Comparison of ENCODE assay signal across 5 fruit fly cellular contexts in genomic region chr3R:23358565-23359138, dm6.
A peak's percentile ranks its signal among the peaks of the same experiment; 100 is the strongest.
TF ChIP-seq lines count a peak whose summit lies in the region.

Gene RpS3, plus strand, starts transcription at chr3R:23358812.

- peak; percentile 73 for TF ChIP-seq CTCF in whole organism, embryonic (GFP tag; optimal IDR thresholded peaks at IDR 0.05; lab: Kevin White, UChicago)

TF ChIP-seq in whole organism, adult, 20 proteins besides CTCF, POLR2A, EP300 and RAD21 (continues in another document):
- no peak for TF ChIP-seq ovo (GFP tag; optimal IDR thresholded peaks at IDR 0.05; lab: Kevin White, UChicago)
- TF ChIP-seq CG12768 (GFP tag; optimal IDR thresholded peaks at IDR 0.05; lab: Kevin White, UChicago): peak; percentile 72
- no peak for TF ChIP-seq cnc (optimal IDR thresholded peaks at IDR 0.05; lab: Kevin White, UChicago)
- peak; percentile 94 for TF ChIP-seq Mnt (GFP tag; optimal IDR thresholded peaks at IDR 0.05; lab: Kevin White, UChicago)
- peak; percentile 46 for TF ChIP-seq CG7101 (tag; optimal IDR thresholded peaks at IDR 0.05; lab: Kevin White, UChicago)
- peak; percentile 3 for TF ChIP-seq Hr96 (GFP tag; optimal IDR thresholded peaks at IDR 0.05; lab: Kevin White, UChicago)
- peak; percentile 12 for TF ChIP-seq toe (GFP tag; optimal IDR thresholded peaks at IDR 0.05; lab: Kevin White, UChicago)
- TF ChIP-seq CG11617 (GFP tag; optimal IDR thresholded peaks at IDR 0.05; lab: Kevin White, UChicago): peak; percentile 32
- no peak for TF ChIP-seq pad (GFP tag; optimal IDR thresholded peaks at IDR 0.05; lab: Kevin White, UChicago)
- no peak for TF ChIP-seq CG1620 (GFP tag; optimal IDR thresholded peaks at IDR 0.05; lab: Kevin White, UChicago)
- TF ChIP-seq bab1 (GFP tag; optimal IDR thresholded peaks at IDR 0.05; lab: Kevin White, UChicago): peak; percentile 58
- no peak for TF ChIP-seq CG7045 (GFP tag; optimal IDR thresholded peaks at IDR 0.05; lab: Kevin White, UChicago)
- TF ChIP-seq Crg-1 (GFP tag; optimal IDR thresholded peaks at IDR 0.05; lab: Kevin White, UChicago): peak; percentile 42
- TF ChIP-seq cic (GFP tag; optimal IDR thresholded peaks at IDR 0.05; lab: Kevin White, UChicago): no peak
- TF ChIP-seq kay (GFP tag; lab: Kevin White, UChicago; ENCODE audit: borderline replicate concordance): no peak
- TF ChIP-seq tj (GFP tag; optimal IDR thresholded peaks at IDR 0.05; lab: Kevin White, UChicago): peak; percentile 5
- no peak for TF ChIP-seq Clk (GFP tag; optimal IDR thresholded peaks at IDR 0.05; lab: Kevin White, UChicago)
- peak; percentile 6 for TF ChIP-seq CG33017 (tag; optimal IDR thresholded peaks at IDR 0.05; lab: Kevin White, UChicago)
- no peak for TF ChIP-seq CG5204 (GFP tag; optimal IDR thresholded peaks at IDR 0.05; lab: Kevin White, UChicago)

TF ChIP-seq in whole organism, embryonic, 481 proteins besides CTCF, POLR2A, EP300 and RAD21 (continues in another document):
- peak; percentile 30; the same call in 1 of the 2 replicates for TF ChIP-seq MBD-R2 (GFP tag; IDR thresholded peaks at IDR 0.05; lab: Robert Waterston, UW)
- 0 out of 2 replicates have a peak, but pooled peaks have one; percentile 17 for TF ChIP-seq tna (GFP tag; IDR thresholded peaks at IDR 0.05; lab: Robert Waterston, UW; ENCODE audit: partially characterized antibody)
- peak; percentile 1 for TF ChIP-seq Camta (GFP tag; optimal IDR thresholded peaks at IDR 0.05; lab: Kevin White, UChicago)
- peak; percentile 50 for TF ChIP-seq CG12659 (GFP tag; optimal IDR thresholded peaks at IDR 0.05; lab: Kevin White, UChicago)
- peak; percentile 31 for TF ChIP-seq sd (tag; optimal IDR thresholded peaks at IDR 0.05; lab: Kevin White, UChicago)
- peak; percentile 39 for TF ChIP-seq CG13624 (GFP tag; optimal IDR thresholded peaks at IDR 0.05; lab: Kevin White, UChicago)
- TF ChIP-seq zfh1 (GFP tag; IDR thresholded peaks at IDR 0.05; lab: Robert Waterston, UW): 0 out of 3 replicates have a peak, but pooled peaks have one; percentile 13
- TF ChIP-seq pfk (GFP tag; optimal IDR thresholded peaks at IDR 0.05; lab: Kevin White, UChicago): peak; percentile 12
- TF ChIP-seq dmrt11E (tag; optimal IDR thresholded peaks at IDR 0.05; lab: Kevin White, UChicago): no peak
- peak; percentile 81 for TF ChIP-seq sens (GFP tag; lab: Kevin White, UChicago)
- peak; percentile 80 for TF ChIP-seq pita (GFP tag; optimal IDR thresholded peaks at IDR 0.05; lab: Kevin White, UChicago)
- TF ChIP-seq Hr51 (GFP tag; optimal IDR thresholded peaks at IDR 0.05; lab: Kevin White, UChicago): peak in 1 of 2 experiments; percentile 19
- TF ChIP-seq CG13894 (tag; optimal IDR thresholded peaks at IDR 0.05; lab: Kevin White, UChicago): peak; percentile 30
- peak; percentile 77 for TF ChIP-seq trem (tag; optimal IDR thresholded peaks at IDR 0.05; lab: Kevin White, UChicago)
- peak; percentile 18 for TF ChIP-seq CG12299 (tag; optimal IDR thresholded peaks at IDR 0.05; lab: Kevin White, UChicago)
- peak; percentile 99 for TF ChIP-seq CG14710 (tag; optimal IDR thresholded peaks at IDR 0.05; lab: Kevin White, UChicago)
- TF ChIP-seq CG13296 (GFP tag; optimal IDR thresholded peaks at IDR 0.05; lab: Kevin White, UChicago): peak; percentile 22

TF ChIP-seq in whole organism, prepupa, 60 proteins besides CTCF, POLR2A, EP300 and RAD21 (continues in another document):
- TF ChIP-seq Hr38 (GFP tag; optimal IDR thresholded peaks at IDR 0.05; lab: Kevin White, UChicago) (no peak), Eip75B (GFP tag; optimal IDR thresholded peaks at IDR 0.05; lab: Kevin White, UChicago) (no peak), svp (GFP tag; lab: Kevin White, UChicago) (peak; percentile 14), CG8119 (GFP tag; IDR thresholded peaks at IDR 0.05; lab: Robert Waterston, UW) (no peak), acj6 (GFP tag; optimal IDR thresholded peaks at IDR 0.05; lab: Kevin White, UChicago) (no peak), CG1621 (tag; optimal IDR thresholded peaks at IDR 0.05; lab: Kevin White, UChicago) (no peak), CG3032 (tag; optimal IDR thresholded peaks at IDR 0.05; lab: Kevin White, UChicago) (no peak), CG34406 (GFP tag; optimal IDR thresholded peaks at IDR 0.05; lab: Kevin White, UChicago) (peak; percentile 4), CG10669 (GFP tag; optimal IDR thresholded peaks at IDR 0.05; lab: Kevin White, UChicago) (no peak), Ets21C (GFP tag; optimal IDR thresholded peaks at IDR 0.05; lab: Kevin White, UChicago) (no peak), Blimp-1 (GFP tag; optimal IDR thresholded peaks at IDR 0.05; lab: Kevin White, UChicago) (no peak), Sox14 (GFP tag; optimal IDR thresholded peaks at IDR 0.05; lab: Kevin White, UChicago) (no peak), Hr39 (GFP tag; optimal IDR thresholded peaks at IDR 0.05; lab: Kevin White, UChicago) (no peak), esn (GFP tag; optimal IDR thresholded peaks at IDR 0.05; lab: Kevin White, UChicago) (no peak), CG16779 (tag; optimal IDR thresholded peaks at IDR 0.05; lab: Kevin White, UChicago) (no peak), CG31627 (GFP tag; optimal IDR thresholded peaks at IDR 0.05; lab: Kevin White, UChicago) (no peak), CG6163 (GFP tag; IDR thresholded peaks at IDR 0.05; lab: Robert Waterston, UW) (no peak), Eip93F (GFP tag; optimal IDR thresholded peaks at IDR 0.05; lab: Kevin White, UChicago) (no peak), achi (GFP tag; optimal IDR thresholded peaks at IDR 0.05; lab: Kevin White, UChicago) (peak; percentile 98), CG6808 (GFP tag; optimal IDR thresholded peaks at IDR 0.05; lab: Kevin White, UChicago) (no peak), CG6854 (GFP tag; optimal IDR thresholded peaks at IDR 0.05; lab: Kevin White, UChicago) (peak; percentile 80)

TF ChIP-seq in whole organism, pupa, 21 proteins besides CTCF, POLR2A, EP300 and RAD21:
- TF ChIP-seq Snoo (tag; optimal IDR thresholded peaks at IDR 0.05; lab: Kevin White, UChicago) (peak; percentile 18), CG32121 (GFP tag; IDR thresholded peaks at IDR 0.05; lab: Robert Waterston, UW) (no peak; the same call in 1 of the 2 replicates), CG15710 (tag; optimal IDR thresholded peaks at IDR 0.05; lab: Kevin White, UChicago) (no peak), Pif1B (GFP tag; optimal IDR thresholded peaks at IDR 0.05; lab: Kevin White, UChicago) (peak; percentile 13), CG14655 (GFP tag; optimal IDR thresholded peaks at IDR 0.05; lab: Kevin White, UChicago) (no peak), gl (tag; optimal IDR thresholded peaks at IDR 0.05; lab: Kevin White, UChicago) (peak; percentile 13), CG8159 (tag; optimal IDR thresholded peaks at IDR 0.05; lab: Kevin White, UChicago) (peak; percentile 16), CG17806 (tag; optimal IDR thresholded peaks at IDR 0.05; lab: Kevin White, UChicago) (no peak), CG9948 (tag; optimal IDR thresholded peaks at IDR 0.05; lab: Kevin White, UChicago) (no peak), Ets98B (GFP tag; IDR thresholded peaks at IDR 0.05; lab: Robert Waterston, UW) (no peak; the same call in 1 of the 2 replicates), rn (GFP tag; IDR thresholded peaks at IDR 0.05; lab: Robert Waterston, UW) (no peak), CG4496 (GFP tag; IDR thresholded peaks at IDR 0.05; lab: Robert Waterston, UW) (no peak), CG13204 (GFP tag; optimal IDR thresholded peaks at IDR 0.05; lab: Kevin White, UChicago) (no peak), CG12605 (GFP tag; IDR thresholded peaks at IDR 0.05; lab: Robert Waterston, UW) (no peak), CG10348 (GFP tag; IDR thresholded peaks at IDR 0.05; lab: Robert Waterston, UW) (no peak), CG34367 (tag; optimal IDR thresholded peaks at IDR 0.05; lab: Kevin White, UChicago) (no peak), CG8301 (tag; optimal IDR thresholded peaks at IDR 0.05; lab: Kevin White, UChicago) (no peak), fd96Ca (GFP tag; IDR thresholded peaks at IDR 0.05; lab: Robert Waterston, UW) (no peak)

TF ChIP-seq in whole organism, wandering third instar larva, 38 proteins besides CTCF, POLR2A, EP300 and RAD21 (continues in another document):
- TF ChIP-seq h (GFP tag; optimal IDR thresholded peaks at IDR 0.05; lab: Kevin White, UChicago) (no peak), dsf (GFP tag; optimal IDR thresholded peaks at IDR 0.05; lab: Kevin White, UChicago; ENCODE audit: borderline replicate concordance) (no peak), Abd-B (GFP tag; optimal IDR thresholded peaks at IDR 0.05; lab: Kevin White, UChicago) (no peak), jim (GFP tag; optimal IDR thresholded peaks at IDR 0.05; lab: Kevin White, UChicago) (no peak), Dfd (GFP tag; optimal IDR thresholded peaks at IDR 0.05; lab: Kevin White, UChicago) (no peak), ey (GFP tag; optimal IDR thresholded peaks at IDR 0.05; lab: Kevin White, UChicago) (no peak), HLH106 (tag; optimal IDR thresholded peaks at IDR 0.05; lab: Kevin White, UChicago) (peak; percentile 25), foxo (GFP tag; optimal IDR thresholded peaks at IDR 0.05; lab: Kevin White, UChicago) (no peak), brk (GFP tag; optimal IDR thresholded peaks at IDR 0.05; lab: Kevin White, UChicago) (no peak), CG9705 (GFP tag; optimal IDR thresholded peaks at IDR 0.05; lab: Kevin White, UChicago) (no peak), GATAd (GFP tag; optimal IDR thresholded peaks at IDR 0.05; lab: Kevin White, UChicago) (no peak), Jra (GFP tag; optimal IDR thresholded peaks at IDR 0.05; lab: Kevin White, UChicago) (no peak), psq (GFP tag; optimal IDR thresholded peaks at IDR 0.05; lab: Kevin White, UChicago) (no peak), tai (GFP tag; optimal IDR thresholded peaks at IDR 0.05; lab: Kevin White, UChicago) (no peak), Rel (GFP tag; optimal IDR thresholded peaks at IDR 0.05; lab: Kevin White, UChicago) (no peak), Rel (tag; optimal IDR thresholded peaks at IDR 0.05; lab: Kevin White, UChicago) (peak; percentile 42), Myc (optimal IDR thresholded peaks at IDR 0.05; lab: Kevin White, UChicago) (peak; percentile 46), br (GFP tag; optimal IDR thresholded peaks at IDR 0.05; lab: Kevin White, UChicago) (no peak), Hnf4 (GFP tag; optimal IDR thresholded peaks at IDR 0.05; lab: Kevin White, UChicago) (no peak), Sp1 (GFP tag; optimal IDR thresholded peaks at IDR 0.05; lab: Kevin White, UChicago) (peak; percentile 56), rgr (GFP tag; optimal IDR thresholded peaks at IDR 0.05; lab: Kevin White, UChicago) (peak; percentile 32), pan (optimal IDR thresholded peaks at IDR 0.05; lab: Kevin White, UChicago) (no peak), sv (GFP tag; optimal IDR thresholded peaks at IDR 0.05; lab: Kevin White, UChicago) (no peak), OdsH (GFP tag; optimal IDR thresholded peaks at IDR 0.05; lab: Kevin White, UChicago) (no peak), Mio (GFP tag; optimal IDR thresholded peaks at IDR 0.05; lab: Kevin White, UChicago) (no peak), Hr83 (GFP tag; optimal IDR thresholded peaks at IDR 0.05; lab: Kevin White, UChicago; ENCODE audit: poor library complexity, severe bottlenecking) (no peak), woc (GFP tag; optimal IDR thresholded peaks at IDR 0.05; lab: Kevin White, UChicago) (no peak), lola (GFP tag; optimal IDR thresholded peaks at IDR 0.05; lab: Kevin White, UChicago) (no peak)
